Fruit fly (Drosophila melanogaster): ENCODE data around the gene CG15522.

Gene CG15522

DNA sequence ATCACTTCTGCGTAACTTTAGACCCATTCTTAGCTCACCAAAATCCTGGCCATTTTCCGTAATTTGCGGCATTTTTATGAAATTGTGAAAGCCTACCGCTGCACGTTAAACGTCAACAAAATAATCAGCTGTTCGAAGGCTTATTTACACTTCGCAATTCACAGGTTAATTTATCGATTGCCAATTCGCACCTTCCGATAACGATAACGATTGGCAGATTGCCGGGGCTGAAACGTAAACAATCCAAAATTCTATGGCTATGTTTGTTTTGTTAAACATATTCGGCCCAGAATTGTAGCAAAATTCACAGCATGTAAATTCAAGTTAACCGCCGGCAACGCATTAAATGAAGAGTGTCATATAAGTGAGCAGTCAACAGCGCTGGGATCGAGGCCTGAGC is 8.7 kb downstream of the CG15522 start, which contains the start of the genes eIF2Balpha and Vps13B:
Gene eIF2Balpha, minus strand, starts transcription at position 133 of the 400 bp plus-strand sequence.
Gene Vps13B, plus strand, starts transcription at position 223 of the 400 bp plus-strand sequence.
- TF ChIP-seq noc (tag; optimal IDR thresholded peaks at IDR 0.05) = no peak

DNA sequence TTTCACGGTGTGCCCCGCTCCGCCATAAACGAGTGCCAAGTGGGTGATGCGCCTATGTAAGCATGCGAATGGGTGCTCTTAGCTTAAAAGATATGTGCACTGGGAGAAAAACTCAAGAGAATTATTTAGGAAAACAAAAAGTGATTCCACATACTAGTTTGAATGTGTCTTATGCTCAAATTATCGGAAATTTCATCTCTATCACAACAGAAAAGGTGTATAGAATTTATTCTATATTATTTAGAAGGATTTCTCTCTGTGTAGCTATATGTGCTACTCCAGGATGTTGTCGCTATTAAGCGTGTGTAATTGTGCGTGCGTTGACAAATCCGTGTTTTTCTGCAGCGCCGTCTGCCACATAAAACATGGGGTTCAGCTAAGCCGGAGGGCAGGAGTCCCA is 32.3 kb downstream of the CG15522 start:
- no peak for TF ChIP-seq noc (tag; optimal IDR thresholded peaks at IDR 0.05)

DNA sequence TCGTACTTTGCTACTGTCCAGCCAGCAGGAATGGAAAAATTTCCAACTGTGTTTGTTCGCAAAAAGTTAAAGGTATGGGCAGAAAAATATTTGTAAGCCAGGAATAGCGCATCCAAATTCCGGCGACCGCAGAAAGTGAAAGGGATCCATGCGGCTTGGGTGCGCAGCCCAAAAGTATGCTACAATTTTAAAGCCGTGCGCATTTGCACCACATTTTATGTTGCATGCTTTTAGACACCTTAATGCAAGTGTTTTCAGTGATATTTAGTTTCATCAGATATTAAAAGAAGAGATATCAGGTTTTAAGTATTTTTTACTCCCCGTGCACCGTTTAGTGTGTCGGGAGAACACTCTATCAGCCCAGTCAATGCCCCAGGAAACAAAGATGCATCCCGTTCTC is 36.0 kb downstream of the CG15522 start:
- TF ChIP-seq noc (tag; optimal IDR thresholded peaks at IDR 0.05) = no peak

DNA sequence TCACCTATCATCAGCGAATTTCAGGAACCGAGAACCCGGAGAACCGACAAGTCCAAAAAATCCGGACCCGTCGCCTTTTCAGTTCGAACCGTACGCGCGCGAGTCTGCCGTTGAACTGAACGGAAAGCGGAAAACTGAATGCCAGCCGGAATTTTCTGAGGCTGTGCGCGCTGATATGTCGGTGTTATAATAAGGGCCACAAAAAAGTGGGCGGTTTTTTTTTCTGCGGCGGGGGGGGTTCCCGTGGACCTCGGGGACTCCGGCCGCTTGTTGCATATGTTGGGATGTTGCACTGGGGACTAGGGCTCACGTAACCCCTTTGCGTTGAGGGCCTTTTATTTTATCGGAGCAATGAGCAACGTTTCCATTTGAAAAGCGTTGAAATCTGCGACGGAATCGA is 42.3 kb downstream of the CG15522 start, which contains the start of gene TkR99D:
Gene TkR99D, minus strand, starts transcription at position 101 of the 400 bp plus-strand sequence.
- no peak for TF ChIP-seq noc (tag; optimal IDR thresholded peaks at IDR 0.05)

All from whole organism, larva.